Fruit fly (Drosophila melanogaster) whole organism: ENCODE data around the gene Vha100-4.

ENCODE experiments used
- CG8478 ChIP-seq: fragments of >200 bp; optimal IDR thresholded peaks from 2 replicates; lab custom pipeline; 2018; ENCODE audit warnings: inconsistent platforms
- Dll ChIP-seq: fragments of >200 bp; optimal IDR thresholded peaks from 2 replicates; lab custom pipeline; 2017
- pan ChIP-seq: fragments of >200 bp; optimal IDR thresholded peaks from 2 replicates; lab custom pipeline; 2017
- psq ChIP-seq: fragments of >200 bp; optimal IDR thresholded peaks from 2 replicates; lab custom pipeline; 2017

- TF ChIP-seq CG8478 (lab: Kevin White, UChicago) (no peak), pan (lab: Kevin White, UChicago) (no peak), psq (no peak), Dll (lab: Kevin White, UChicago) (no peak)
Measured at dm6 chr3R:18438827-18439717, 49.5 kb upstream of the Vha100-4 start.
